Fruit fly (Drosophila melanogaster) whole organism, embryonic: ENCODE data around the gene CG14194.

ENCODE experiments used
- BtbVII ChIP-seq: fragments of 200-800 bp; sonication (Bioruptor generic); optimal IDR thresholded peaks from 3 replicates; lab custom pipeline; 2017; ENCODE audit warnings: missing biosample characterization, mild to moderate bottlenecking, missing genetic modification characterization
- C15 ChIP-seq: fragments of 200-800 bp; sonication (Bioruptor generic); IDR thresholded peaks from 3 replicates; pipeline ENCODE4 v1.3.6; 2022; ENCODE audit warnings: missing biosample characterization, missing genetic modification characterization
- CG10147 ChIP-seq: fragments of 200-800 bp; sonication (Bioruptor generic); optimal IDR thresholded peaks from 2 replicates; lab custom pipeline; 2019; ENCODE audit warnings: missing biosample characterization, mild to moderate bottlenecking, missing genetic modification characterization, moderate library complexity
- CG10274 ChIP-seq: fragments of 200-800 bp; sonication (Bioruptor generic); optimal IDR thresholded peaks from 3 replicates; lab custom pipeline; 2017; ENCODE audit warnings: missing biosample characterization, mild to moderate bottlenecking, missing genetic modification characterization
- CG10321 ChIP-seq: fragments of 200-800 bp; sonication (Bioruptor generic); IDR thresholded peaks from 2 replicates; pipeline ENCODE4 v1.3.6; 2022; ENCODE audit warnings: missing biosample characterization, missing genetic modification characterization
- CG12104 ChIP-seq: fragments of 200-800 bp; sonication (Bioruptor generic); optimal IDR thresholded peaks from 3 replicates; lab custom pipeline; 2016; ENCODE audit warnings: missing biosample characterization, missing genetic modification characterization
- CG12299 ChIP-seq: fragments of 200-800 bp; sonication (Bioruptor generic); optimal IDR thresholded peaks from 2 replicates; lab custom pipeline; 2018; ENCODE audit warnings: missing biosample characterization, mild to moderate bottlenecking, missing genetic modification characterization
- CG1233 ChIP-seq: fragments of 200-800 bp; sonication (Bioruptor generic); optimal IDR thresholded peaks from 4 replicates; lab custom pipeline; 2018; ENCODE audit warnings: missing biosample characterization, mild to moderate bottlenecking, missing genetic modification characterization
- CG12659 ChIP-seq: fragments of 200-800 bp; sonication (Bioruptor generic); optimal IDR thresholded peaks from 3 replicates; lab custom pipeline; 2017; ENCODE audit warnings: mild to moderate bottlenecking, missing biosample characterization, missing genetic modification reagents, missing genetic modification characterization
- CG13296 ChIP-seq: fragments of 200-800 bp; sonication (Bioruptor generic); optimal IDR thresholded peaks from 3 replicates; lab custom pipeline; 2018; ENCODE audit warnings: missing biosample characterization, mild to moderate bottlenecking, missing genetic modification characterization
- CG13775 ChIP-seq: fragments of 200-800 bp; sonication (Bioruptor generic); optimal IDR thresholded peaks from 3 replicates; lab custom pipeline; 2017; ENCODE audit warnings: missing biosample characterization, mild to moderate bottlenecking, missing genetic modification characterization
- CG14050 ChIP-seq: fragments of 200-800 bp; sonication (Bioruptor generic); IDR thresholded peaks from 3 replicates; pipeline ENCODE4 v1.3.6; 2022; ENCODE audit warnings: missing biosample characterization, missing genetic modification characterization
- CG14667 ChIP-seq: fragments of 200-800 bp; sonication (Bioruptor generic); IDR thresholded peaks from 2 replicates; pipeline ENCODE4 v1.3.6; 2022; ENCODE audit warnings: missing biosample characterization, missing genetic modification characterization
- CG15601 ChIP-seq: fragments of 200-800 bp; sonication (Bioruptor generic); optimal IDR thresholded peaks from 3 replicates; lab custom pipeline; 2019; ENCODE audit warnings: missing biosample characterization, mild to moderate bottlenecking, missing genetic modification characterization, moderate library complexity
- CG1832 ChIP-seq: fragments of 200-800 bp; sonication (Bioruptor generic); optimal IDR thresholded peaks from 2 replicates; lab custom pipeline; 2017; ENCODE audit warnings: missing biosample characterization, mild to moderate bottlenecking, missing genetic modification characterization, inconsistent platforms
- CG18599 ChIP-seq: fragments of 200-800 bp; sonication (Bioruptor generic); optimal IDR thresholded peaks from 3 replicates; lab custom pipeline; 2017; ENCODE audit warnings: missing biosample characterization, missing genetic modification characterization, mild to moderate bottlenecking, moderate library complexity, missing genetic modification reagents
- CG2678 ChIP-seq: fragments of 200-800 bp; sonication (Bioruptor generic); optimal IDR thresholded peaks from 3 replicates; lab custom pipeline; 2019; ENCODE audit warnings: missing biosample characterization, mild to moderate bottlenecking, missing genetic modification characterization, moderate library complexity
- CG31388 ChIP-seq: fragments of 200-800 bp; sonication (Bioruptor generic); optimal IDR thresholded peaks from 2 replicates; lab custom pipeline; 2016; ENCODE audit warnings: missing biosample characterization, missing genetic modification characterization
- CG32532 ChIP-seq: fragments of 200-800 bp; sonication (Bioruptor generic); IDR thresholded peaks from 2 replicates; pipeline ENCODE4 v1.3.6; 2022; ENCODE audit warnings: missing biosample characterization, missing genetic modification characterization
- CG33213 ChIP-seq: fragments of 200-800 bp; sonication (Bioruptor generic); optimal IDR thresholded peaks from 3 replicates; lab custom pipeline; 2016; ENCODE audit warnings: missing biosample characterization, missing genetic modification characterization
- CG33557 ChIP-seq: fragments of 200-800 bp; sonication (Bioruptor generic); optimal IDR thresholded peaks from 2 replicates; lab custom pipeline; 2019; ENCODE audit warnings: missing biosample characterization, mild to moderate bottlenecking, missing genetic modification characterization, moderate library complexity
- CG7556 ChIP-seq: fragments of 200-800 bp; sonication (Bioruptor generic); optimal IDR thresholded peaks from 2 replicates; lab custom pipeline; 2017; ENCODE audit warnings: missing biosample characterization, mild to moderate bottlenecking, missing genetic modification characterization
- CG7839 ChIP-seq: fragments of 200-800 bp; sonication (Bioruptor generic); optimal IDR thresholded peaks from 3 replicates; lab custom pipeline; 2018; ENCODE audit warnings: missing biosample characterization, mild to moderate bottlenecking, missing genetic modification characterization, moderate library complexity
- CG9932 ChIP-seq: fragments of 200-800 bp; sonication (Bioruptor generic); IDR thresholded peaks from 2 replicates; pipeline ENCODE4 v1.3.6; 2022; ENCODE audit warnings: missing biosample characterization, missing genetic modification characterization
- Dbx ChIP-seq: fragments of 200-800 bp; sonication (Bioruptor generic); IDR thresholded peaks from 3 replicates; pipeline ENCODE4 v1.3.6; 2022; ENCODE audit warnings: missing biosample characterization, missing genetic modification characterization
- Doc2 ChIP-seq: fragments of 200-800 bp; sonication (Bioruptor generic); IDR thresholded peaks from 2 replicates; pipeline ENCODE4 v1.3.6; 2022; ENCODE audit warnings: missing biosample characterization, missing genetic modification characterization
- Drgx ChIP-seq: fragments of 200-800 bp; sonication (Bioruptor generic); IDR thresholded peaks from 2 replicates; pipeline ENCODE4 v1.3.6; 2022; ENCODE audit warnings: missing biosample characterization, missing genetic modification characterization
- H2.0 ChIP-seq: fragments of 200-800 bp; sonication (Bioruptor generic); IDR thresholded peaks from 2 replicates; pipeline ENCODE4 v1.3.6; 2022; ENCODE audit warnings: missing biosample characterization, missing genetic modification characterization
- HmgZ ChIP-seq: fragments of 200-800 bp; sonication (Bioruptor generic); optimal IDR thresholded peaks from 2 replicates; lab custom pipeline; 2018; ENCODE audit warnings: missing biosample characterization, mild to moderate bottlenecking, missing genetic modification characterization
- Hr3 ChIP-seq: fragments of 200-800 bp; sonication (Bioruptor generic); optimal IDR thresholded peaks from 3 replicates; lab custom pipeline; 2016; ENCODE audit warnings: missing biosample characterization, missing genetic modification characterization
- Med ChIP-seq: fragments of 200-800 bp; sonication (Bioruptor generic); peaks from one replicate; lab custom pipeline; 2016; ENCODE audit warnings: missing biosample characterization, missing genetic modification characterization, mild to moderate bottlenecking, inconsistent platforms, moderate library complexity
- PHDP ChIP-seq: fragments of 200-800 bp; sonication (Bioruptor generic); optimal IDR thresholded peaks from 3 replicates; lab custom pipeline; 2018; ENCODE audit warnings: missing biosample characterization, mild to moderate bottlenecking, missing genetic modification characterization, moderate library complexity
- Rfx ChIP-seq: fragments of 200-800 bp; sonication (Bioruptor generic); IDR thresholded peaks from 2 replicates; pipeline ENCODE4 v1.3.6; 2022; ENCODE audit warnings: missing biosample characterization, missing genetic modification characterization
- Rx ChIP-seq: fragments of 200-800 bp; sonication (Bioruptor generic); IDR thresholded peaks from 2 replicates; pipeline ENCODE4 v1.3.6; 2022; ENCODE audit warnings: missing biosample characterization, missing genetic modification characterization
- Scr ChIP-seq: fragments of 200-800 bp; sonication (Bioruptor generic); IDR thresholded peaks from 2 replicates; pipeline ENCODE4 v1.3.6; 2022; ENCODE audit warnings: missing biosample characterization, missing genetic modification characterization; ENCODE audit not compliant: partially characterized antibody
- Sox102F ChIP-seq: fragments of 200-800 bp; sonication (Bioruptor generic); optimal IDR thresholded peaks from 2 replicates; lab custom pipeline; 2018; ENCODE audit warnings: missing biosample characterization, mild to moderate bottlenecking, missing genetic modification characterization, moderate library complexity
- ash1 ChIP-seq: fragments of 200-800 bp; sonication (Bioruptor generic); optimal IDR thresholded peaks from 2 replicates; lab custom pipeline; 2018; ENCODE audit warnings: missing biosample characterization, mild to moderate bottlenecking, missing genetic modification characterization
- cg ChIP-seq: fragments of 200-800 bp; sonication (Bioruptor generic); optimal IDR thresholded peaks from 3 replicates; lab custom pipeline; 2019; ENCODE audit warnings: missing biosample characterization, mild to moderate bottlenecking, missing genetic modification characterization, moderate library complexity
- ems ChIP-seq: fragments of 200-800 bp; sonication (Bioruptor generic); optimal IDR thresholded peaks from 3 replicates; lab custom pipeline; 2016; ENCODE audit warnings: missing biosample characterization, missing genetic modification characterization
- ftz-f1 ChIP-seq: fragments of 200-800 bp; sonication (Bioruptor generic); optimal IDR thresholded peaks from 2 replicates; lab custom pipeline; 2016; ENCODE audit warnings: missing biosample characterization, missing genetic modification characterization
- gcm ChIP-seq: fragments of 200-800 bp; sonication (Bioruptor generic); optimal IDR thresholded peaks from 2 replicates; lab custom pipeline; 2019; ENCODE audit warnings: missing biosample characterization, mild to moderate bottlenecking, missing genetic modification characterization, moderate library complexity
- grau ChIP-seq: fragments of 200-800 bp; optimal IDR thresholded peaks from 3 replicates; lab custom pipeline; 2019; ENCODE audit warnings: missing biosample characterization, mild to moderate bottlenecking, missing genetic modification characterization, moderate library complexity
- ham ChIP-seq: fragments of 200-800 bp; sonication (Bioruptor generic); IDR thresholded peaks from 2 replicates; pipeline ENCODE4 v1.3.6; 2022; ENCODE audit warnings: missing biosample characterization, missing genetic modification characterization
- nerfin-1 ChIP-seq: fragments of 200-800 bp; sonication (Bioruptor generic); optimal IDR thresholded peaks from 3 replicates; lab custom pipeline; 2019; ENCODE audit warnings: missing biosample characterization, mild to moderate bottlenecking, missing genetic modification characterization, moderate library complexity
- oc ChIP-seq: fragments of 200-800 bp; sonication (Bioruptor generic); optimal IDR thresholded peaks from 2 replicates; lab custom pipeline; 2018; ENCODE audit warnings: missing biosample characterization, mild to moderate bottlenecking, missing genetic modification characterization, moderate library complexity
- pnt ChIP-seq: fragments of 200-800 bp; sonication (Bioruptor generic); optimal IDR thresholded peaks from 3 replicates; lab custom pipeline; 2016; ENCODE audit warnings: missing biosample characterization, missing genetic modification characterization
- sens-2 ChIP-seq: fragments of 200-800 bp; sonication (Bioruptor generic); IDR thresholded peaks from 2 replicates; pipeline ENCODE4 v1.3.6; 2022; ENCODE audit warnings: missing biosample characterization, missing genetic modification characterization
- sima ChIP-seq: fragments of 200-800 bp; sonication (Bioruptor generic); optimal IDR thresholded peaks from 2 replicates; lab custom pipeline; 2016; ENCODE audit warnings: missing biosample characterization, missing genetic modification characterization
- sob ChIP-seq: fragments of 200-800 bp; sonication (Bioruptor generic); IDR thresholded peaks from 2 replicates; pipeline ENCODE4 v1.3.6; 2022; ENCODE audit warnings: missing biosample characterization, missing genetic modification characterization
- tio ChIP-seq: fragments of 200-800 bp; sonication (Bioruptor generic); optimal IDR thresholded peaks from 2 replicates; lab custom pipeline; 2017; ENCODE audit warnings: missing biosample characterization, missing genetic modification characterization, inconsistent platforms
- trem ChIP-seq: fragments of 200-800 bp; optimal IDR thresholded peaks from 3 replicates; lab custom pipeline; 2019; ENCODE audit warnings: missing biosample characterization, mild to moderate bottlenecking, missing genetic modification characterization, moderate library complexity
- usp ChIP-seq: fragments of >200 bp; optimal IDR thresholded peaks from 2 replicates; lab custom pipeline; 2017; ENCODE audit warnings: missing biosample characterization, missing genetic modification characterization

CG14194 gene

DNA sequence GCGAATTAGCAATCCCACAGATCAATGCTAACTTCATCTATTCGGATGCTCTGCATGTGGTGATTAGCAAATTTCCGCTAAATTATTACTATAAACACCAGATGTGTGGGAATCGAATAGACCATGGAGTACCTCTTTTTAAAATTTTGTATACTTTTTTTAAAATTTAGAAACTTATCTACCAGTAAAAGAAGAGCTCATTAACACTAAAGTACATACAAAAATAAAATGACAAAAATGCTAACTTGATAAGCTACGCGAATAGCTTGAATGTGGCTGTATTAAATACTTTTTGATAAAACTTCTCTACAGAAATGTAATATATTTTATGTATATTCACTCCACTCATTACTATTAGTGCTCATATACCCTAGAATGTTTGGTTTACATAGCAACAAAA lies 19.3 kb upstream of the CG14194 start (continued):
- TF ChIP-seq ash1, result no peak
- no peak for TF ChIP-seq CG33557 (GFP tag; lab: Kevin White, UChicago)
- TF ChIP-seq oc (tag; lab: Kevin White, UChicago), result no peak
- no peak for TF ChIP-seq Doc2 (GFP tag; lab: Robert Waterston, UW)
- peak; percentile 11 for TF ChIP-seq Sox102F (GFP tag; lab: Kevin White, UChicago)
- no peak for TF ChIP-seq Scr
- TF ChIP-seq ham, result no peak
- no peak for TF ChIP-seq usp
- peak; percentile 43; the same call in 1 of the 2 replicates for TF ChIP-seq CG9932
- TF ChIP-seq CG12104, result no peak
- TF ChIP-seq CG32532 (GFP tag; lab: Robert Waterston, UW), result peak; percentile 7; the same call in 1 of the 2 replicates
- TF ChIP-seq pnt (GFP tag; lab: Kevin White, UChicago), result no peak
- no peak for TF ChIP-seq cg
- no peak for TF ChIP-seq ems (GFP tag; lab: Kevin White, UChicago)
- no peak for TF ChIP-seq CG31388
- peak; percentile 28 for TF ChIP-seq CG2678 (tag; lab: Kevin White, UChicago)
- TF ChIP-seq nerfin-1 (tag; lab: Kevin White, UChicago), result no peak
- no peak for TF ChIP-seq Drgx (GFP tag; lab: Robert Waterston, UW)
- no peak for TF ChIP-seq CG1233 (GFP tag; lab: Kevin White, UChicago)
- no peak for TF ChIP-seq CG13775 (GFP tag; lab: Kevin White, UChicago)
- TF ChIP-seq C15 (GFP tag; lab: Robert Waterston, UW), result no peak
- no peak for TF ChIP-seq H2.0 (GFP tag; lab: Robert Waterston, UW)
- no peak for TF ChIP-seq Hr3 (GFP tag; lab: Kevin White, UChicago)
- no peak for TF ChIP-seq CG33213 (GFP tag; lab: Kevin White, UChicago)
- no peak for TF ChIP-seq sima
- no peak for TF ChIP-seq CG18599 (GFP tag; lab: Kevin White, UChicago)
- no peak for TF ChIP-seq trem (tag; lab: Kevin White, UChicago)
- no peak for TF ChIP-seq tio
- no peak for TF ChIP-seq CG1832
- no peak for TF ChIP-seq sob (GFP tag; lab: Robert Waterston, UW)
- TF ChIP-seq CG13296 (GFP tag; lab: Kevin White, UChicago), result no peak
- no peak for TF ChIP-seq BtbVII (GFP tag; lab: Kevin White, UChicago)
- TF ChIP-seq CG10274 (GFP tag; lab: Kevin White, UChicago), result no peak
- no peak for TF ChIP-seq Dbx
- TF ChIP-seq Rx, result no peak
- TF ChIP-seq CG14050 (GFP tag; lab: Robert Waterston, UW), result no peak
- peak; percentile 2 for TF ChIP-seq CG12659 (GFP tag; lab: Kevin White, UChicago)
- TF ChIP-seq PHDP (tag; lab: Kevin White, UChicago), result peak; percentile 34
- no peak for TF ChIP-seq CG10321 (GFP tag; lab: Robert Waterston, UW)
- TF ChIP-seq grau (tag; lab: Kevin White, UChicago), result peak; percentile 54
- TF ChIP-seq CG7839 (tag; lab: Kevin White, UChicago), result peak; percentile 43
- no peak for TF ChIP-seq sens-2
- peak; percentile 59 for TF ChIP-seq Med (GFP tag; lab: Kevin White, UChicago)
- TF ChIP-seq CG14667 (GFP tag; lab: Robert Waterston, UW), result no peak
- TF ChIP-seq Rfx (GFP tag; lab: Robert Waterston, UW), result 0 out of 2 replicates have a peak, but pooled peaks have one; percentile 13
- TF ChIP-seq ftz-f1 (GFP tag; lab: Kevin White, UChicago), result no peak
- no peak for TF ChIP-seq CG15601 (tag; lab: Kevin White, UChicago)
- TF ChIP-seq CG12299 (tag; lab: Kevin White, UChicago), result no peak
- TF ChIP-seq gcm (GFP tag; lab: Kevin White, UChicago), result no peak
- no peak for TF ChIP-seq CG10147
- peak; percentile 42 for TF ChIP-seq CG7556 (GFP tag; lab: Kevin White, UChicago)
- TF ChIP-seq HmgZ (tag; lab: Kevin White, UChicago), result no peak
